Worm (Caenorhabditis elegans) whole organism, early embryonic: ENCODE results near the gene T16A1.5.
"Not testable (repeated sequence)": the region's sequence is repeated elsewhere in the genome, so short reads cannot be mapped to it uniquely, and the experiment has no call there.

Experiments used
- B0310.2 ChIP-seq: sonication (generic microtip); optimal IDR thresholded peaks from 2 replicates; lab custom pipeline; 2016; ENCODE audit warnings: mild to moderate bottlenecking, missing genetic modification characterization, missing compliant biosample characterization
- F13C5.2 ChIP-seq: sonication (generic microtip); optimal IDR thresholded peaks from 2 replicates; lab custom pipeline; 2017; ENCODE audit warnings: mild to moderate bottlenecking, missing genetic modification characterization, inconsistent platforms, missing compliant biosample characterization
- aly-1 ChIP-seq: sonication (generic microtip); optimal IDR thresholded peaks from 2 replicates; lab custom pipeline; 2016; ENCODE audit warnings: missing genetic modification characterization, missing compliant biosample characterization
- ama-1 ChIP-seq: fragments of 150-350 bp; optimal IDR thresholded peaks from 2 replicates; lab custom pipeline; 2014
- ceh-13 ChIP-seq: fragments of 200-800 bp; sonication (Bioruptor generic); optimal IDR thresholded peaks from 2 replicates; lab custom pipeline; 2018; ENCODE audit warnings: mild to moderate bottlenecking, missing genetic modification characterization, missing compliant biosample characterization
- ceh-36 ChIP-seq: sonication (generic microtip); optimal IDR thresholded peaks from 2 replicates; lab custom pipeline; 2016; ENCODE audit warnings: missing genetic modification characterization, inconsistent platforms, missing compliant biosample characterization
- ets-7 ChIP-seq: sonication (generic microtip); optimal IDR thresholded peaks from 2 replicates; lab custom pipeline; 2016; ENCODE audit warnings: missing genotype, missing genetic modification characterization, missing compliant biosample characterization
- flt-1 ChIP-seq: fragments of 200-800 bp; sonication (Bioruptor generic); IDR thresholded peaks from 2 replicates; pipeline ENCODE4 v1.3.6; 2022; ENCODE audit warnings: missing genetic modification characterization, missing compliant biosample characterization
- hmbx-1 ChIP-seq: sonication (generic microtip); optimal IDR thresholded peaks from 2 replicates; lab custom pipeline; 2016; ENCODE audit warnings: mild to moderate bottlenecking, missing genetic modification characterization, missing compliant biosample characterization
- hmg-4 ChIP-seq: fragments of 200-800 bp; sonication (Bioruptor generic); optimal IDR thresholded peaks from 2 replicates; lab custom pipeline; 2018; ENCODE audit warnings: mild to moderate bottlenecking, missing genetic modification characterization, missing compliant biosample characterization
- hnd-1 ChIP-seq: sonication (generic microtip); optimal IDR thresholded peaks from 2 replicates; lab custom pipeline; 2016; ENCODE audit warnings: missing genetic modification characterization, missing compliant biosample characterization
- pes-1 ChIP-seq: fragments of 200-800 bp; sonication (Bioruptor generic); IDR thresholded peaks from 2 replicates; pipeline ENCODE4 v1.3.6; 2022; ENCODE audit warnings: missing genetic modification reagents, missing genetic modification characterization, missing compliant biosample characterization
- scrt-1 ChIP-seq: fragments of 200-800 bp; sonication (Bioruptor generic); IDR thresholded peaks from 2 replicates; pipeline ENCODE4 v1.3.6; 2022; ENCODE audit warnings: missing genetic modification characterization, missing compliant biosample characterization
- sea-1 ChIP-seq: fragments of 200-800 bp; sonication (Bioruptor generic); conservative IDR thresholded peaks from 2 replicates; pipeline ENCODE4 v1.3.6; 2022; ENCODE audit warnings: missing genetic modification characterization, missing compliant biosample characterization
- tbx-11 ChIP-seq: fragments of 200-800 bp; sonication (Bioruptor generic); IDR thresholded peaks from 2 replicates; pipeline ENCODE4 v1.3.6; 2022; ENCODE audit warnings: missing genetic modification characterization, missing compliant biosample characterization
- tbx-37 ChIP-seq: fragments of 200-800 bp; sonication (Bioruptor generic); conservative IDR thresholded peaks from 2 replicates; pipeline ENCODE4 v1.3.6; 2022; ENCODE audit warnings: missing genetic modification reagents, missing genetic modification characterization, missing compliant biosample characterization
- tra-4 ChIP-seq: sonication (generic microtip); optimal IDR thresholded peaks from 2 replicates; lab custom pipeline; 2017; ENCODE audit warnings: missing genetic modification characterization, missing compliant biosample characterization

Gene T16A1.5

DNA sequence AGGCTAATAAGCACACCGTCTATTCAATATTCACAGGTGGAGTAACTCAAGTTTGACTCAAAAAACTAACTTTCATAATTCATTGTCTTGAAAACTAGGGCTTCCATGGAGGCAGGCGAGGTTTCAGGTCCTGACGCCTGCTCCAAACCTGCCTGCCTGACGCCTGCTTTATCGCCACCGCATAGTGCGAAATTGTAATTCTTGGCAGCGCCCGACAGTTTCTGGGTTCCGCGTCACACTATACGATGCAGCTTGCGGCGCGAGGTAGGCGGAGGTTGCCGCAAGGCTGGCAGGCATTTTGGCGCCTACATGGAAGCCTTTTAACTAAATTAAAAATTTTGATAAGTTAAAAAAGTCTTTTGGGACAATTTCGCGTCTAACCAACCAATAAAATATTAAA, 3.6 kb upstream of the T16A1.5 start:
- TF ChIP-seq ceh-13, result no peak
- no peak for TF ChIP-seq tbx-11 (GFP tag; lab: Robert Waterston, UW)
- no peak for TF ChIP-seq flt-1 (GFP tag; lab: Robert Waterston, UW)
- no peak for TF ChIP-seq pes-1
- no peak for TF ChIP-seq tra-4
- TF ChIP-seq hmg-4 (GFP tag; lab: Kevin White, UChicago), result no peak
- TF ChIP-seq tbx-37, result no peak
- no peak for TF ChIP-seq ama-1 (lab: Kevin White, UChicago)
- no peak for TF ChIP-seq ets-7 (tag; lab: Kevin White, UChicago)
- TF ChIP-seq sea-1 (GFP tag; lab: Robert Waterston, UW), result no peak
- TF ChIP-seq aly-1 (tag; lab: Kevin White, UChicago), result no peak
- TF ChIP-seq F13C5.2 (tag; lab: Kevin White, UChicago), result no peak
- TF ChIP-seq scrt-1 (GFP tag; lab: Robert Waterston, UW), result no peak
- no peak for TF ChIP-seq ceh-36 (tag; lab: Kevin White, UChicago)

- TF ChIP-seq scrt-1 (GFP tag; lab: Robert Waterston, UW), result no peak
- TF ChIP-seq pes-1, result no peak
- no peak for TF ChIP-seq tbx-37
- TF ChIP-seq hnd-1 (tag; lab: Kevin White, UChicago), result no peak
- no peak for TF ChIP-seq B0310.2
- TF ChIP-seq tra-4, result no peak
- no peak for TF ChIP-seq F13C5.2 (tag; lab: Kevin White, UChicago)
- no peak for TF ChIP-seq sea-1 (GFP tag; lab: Robert Waterston, UW)
- TF ChIP-seq hmg-4 (GFP tag; lab: Kevin White, UChicago), result no peak
- no peak for TF ChIP-seq flt-1 (GFP tag; lab: Robert Waterston, UW)
- TF ChIP-seq tbx-11 (GFP tag; lab: Robert Waterston, UW), result no peak
- no peak for TF ChIP-seq aly-1 (tag; lab: Kevin White, UChicago)
- no peak for TF ChIP-seq ama-1 (lab: Kevin White, UChicago)
- no peak for TF ChIP-seq ets-7 (tag; lab: Kevin White, UChicago)
- no peak for TF ChIP-seq ceh-13
- no peak for TF ChIP-seq hmbx-1 (tag; lab: Kevin White, UChicago)
Measured at ce11 chrII:2081257-2081656, 2.4 kb downstream of the T16A1.5 start, which contains the start of gene T16A1.4. T16A1.4 (plus strand) TSS chrII:2081557.

DNA sequence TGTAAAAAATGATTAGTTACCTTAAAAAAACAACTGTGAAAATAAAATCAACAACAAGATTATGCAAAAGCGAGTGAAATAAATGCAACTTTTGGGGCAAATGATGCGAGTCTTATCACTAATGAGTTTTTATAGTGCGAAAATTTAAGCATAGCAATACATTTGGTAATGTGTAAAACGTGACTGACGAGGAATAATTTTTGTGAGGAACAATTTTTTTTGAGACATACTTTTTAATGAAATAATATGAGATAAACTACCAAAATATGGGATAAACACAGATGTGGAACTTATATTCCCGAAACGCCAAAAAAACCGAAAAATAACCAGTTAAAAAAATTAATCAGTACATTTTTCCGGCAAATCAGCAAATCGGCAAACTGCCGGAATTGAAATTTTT, 3.2 kb downstream of the T16A1.5 start, which contains the start of gene F07E5.9:
TSS of gene F07E5.9 (minus strand) at position 101 of the 400 bp plus-strand sequence.
- TF ChIP-seq ceh-36 (tag; lab: Kevin White, UChicago), result no peak
- TF ChIP-seq ama-1 (lab: Kevin White, UChicago), result no peak
- no peak for TF ChIP-seq F13C5.2 (tag; lab: Kevin White, UChicago)
- no peak for TF ChIP-seq ceh-13

- TF ChIP-seq ceh-36 (tag; lab: Kevin White, UChicago) (no peak), flt-1 (GFP tag; lab: Robert Waterston, UW) (no peak), hnd-1 (tag; lab: Kevin White, UChicago) (no peak), tbx-11 (GFP tag; lab: Robert Waterston, UW) (no peak), scrt-1 (GFP tag; lab: Robert Waterston, UW) (no peak)
Measured at ce11 chrII:2076467-2076866, 7.2 kb downstream of the T16A1.5 start.

ce11 chrII:2075513-2075912, 8.1 kb downstream of the T16A1.5 start, which contains the start of gene F07E5.8:
F07E5.8 (minus strand) TSS chrII:2075613.
- TF ChIP-seq ceh-13 (no peak), flt-1 (GFP tag; lab: Robert Waterston, UW) (no peak), tbx-11 (GFP tag; lab: Robert Waterston, UW) (no peak), pes-1 (no peak), F13C5.2 (tag; lab: Kevin White, UChicago) (no peak), tbx-37 (no peak), scrt-1 (GFP tag; lab: Robert Waterston, UW) (no peak)

DNA sequence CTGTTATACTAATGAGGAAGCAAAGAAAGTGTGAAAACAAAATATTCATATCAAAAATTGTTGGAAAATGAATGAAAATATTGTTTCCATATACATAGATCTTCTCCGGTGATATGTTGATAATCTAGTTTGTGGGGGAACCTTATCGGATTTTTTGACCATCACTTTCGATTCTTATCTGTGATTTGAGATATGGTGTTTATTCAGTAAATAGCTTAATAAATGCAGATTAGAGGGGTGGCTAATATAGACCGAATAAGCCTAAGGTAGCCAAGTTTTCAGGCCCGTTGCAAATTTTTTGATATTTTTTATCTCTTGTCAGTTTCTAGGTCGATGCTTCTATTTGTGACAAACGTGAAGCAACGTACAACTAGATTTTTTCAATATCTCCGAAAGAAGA, 12.2 kb downstream of the T16A1.5 start, which contains the start of gene F07E5.7:
TSS of gene F07E5.7 (minus strand) at position 101 of the 400 bp plus-strand sequence.
- TF ChIP-seq ama-1 (lab: Kevin White, UChicago) (no peak), hmbx-1 (tag; lab: Kevin White, UChicago) (no peak), ets-7 (tag; lab: Kevin White, UChicago) (no peak), sea-1 (GFP tag; lab: Robert Waterston, UW) (no peak), hmg-4 (GFP tag; lab: Kevin White, UChicago) (no peak), flt-1 (GFP tag; lab: Robert Waterston, UW) (no peak), B0310.2 (no peak), tra-4 (no peak), ceh-36 (tag; lab: Kevin White, UChicago) (no peak), tbx-37 (no peak)

DNA sequence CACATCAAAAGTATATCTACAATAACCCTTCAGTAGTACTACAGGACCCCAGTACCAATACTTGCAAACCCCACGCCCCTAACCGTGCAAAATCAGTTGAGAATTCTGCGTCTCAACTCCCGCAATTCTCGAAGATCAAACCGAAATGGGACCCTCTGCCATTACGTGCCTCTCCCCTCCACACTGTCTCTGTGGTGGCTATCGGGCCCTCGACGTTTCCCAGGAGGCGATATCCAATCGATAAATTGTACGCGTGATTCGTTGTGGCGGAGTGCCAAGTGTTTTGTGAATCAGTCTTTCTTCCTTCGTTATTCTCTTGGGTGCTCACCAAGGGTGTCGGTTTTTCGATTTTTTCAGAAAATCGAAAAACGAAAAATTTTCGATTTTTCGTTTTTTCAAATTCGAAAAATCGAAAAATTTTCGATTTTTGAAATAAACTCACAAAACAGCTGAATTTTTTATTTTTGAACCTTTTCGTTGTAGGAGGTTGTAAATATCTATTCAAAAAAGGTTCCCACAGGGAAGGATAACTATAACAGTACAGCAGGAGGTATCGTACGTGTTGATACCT, 16.1 kb downstream of the T16A1.5 start, which contains the start of gene F07E5.12:
TSS of gene F07E5.12 (plus strand) at position 521 of the 571 bp plus-strand sequence.
- TF ChIP-seq pes-1; hmg-4 (GFP tag; lab: Kevin White, UChicago); tbx-37: not testable (repeated sequence)

DNA sequence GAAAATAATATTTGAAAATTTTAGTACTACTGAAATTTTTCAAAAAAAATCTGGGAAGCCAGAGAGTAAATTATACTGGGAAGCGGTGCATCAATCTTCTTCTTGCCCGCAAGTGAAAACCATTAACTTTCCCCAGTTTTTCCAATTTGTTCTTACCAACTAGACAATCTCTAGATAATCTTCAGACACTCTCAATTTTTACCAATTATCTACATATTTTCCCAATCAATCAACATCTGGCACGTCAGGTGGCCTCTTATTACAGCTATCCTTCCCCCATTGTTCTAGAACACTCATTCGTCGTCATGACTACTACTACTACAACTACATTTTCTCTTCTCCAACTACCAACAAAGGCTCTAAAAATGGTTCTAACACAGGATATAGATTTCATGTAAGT, 19.1 kb downstream of the T16A1.5 start, which contains the start of gene fbxb-6:
TSS of gene fbxb-6 (plus strand) at position 301 of the 400 bp plus-strand sequence.
- TF ChIP-seq ceh-13 (no peak), aly-1 (tag; lab: Kevin White, UChicago) (no peak), ets-7 (tag; lab: Kevin White, UChicago) (no peak), tbx-11 (GFP tag; lab: Robert Waterston, UW) (no peak)
